Worm (Caenorhabditis elegans) whole organism, L2 larva: Measurements from ENCODE around the gene str-3.

Source experiments
- C34F6.9 ChIP-seq: fragments of 150-350 bp; optimal IDR thresholded peaks from 2 replicates; lab custom pipeline; 2014; ENCODE audit warnings: missing biosample characterization, missing genetic modification characterization
- F13H6.1 ChIP-seq: sonication (generic microtip); optimal IDR thresholded peaks from 2 replicates; lab custom pipeline; 2016; ENCODE audit warnings: missing genetic modification characterization, missing compliant biosample characterization
- R02D3.7 ChIP-seq: fragments of 150-350 bp; optimal IDR thresholded peaks from 2 replicates; lab custom pipeline; 2014; ENCODE audit warnings: missing biosample characterization, missing genetic modification characterization
- ZK546.5 ChIP-seq: sonication (generic microtip); optimal IDR thresholded peaks from 2 replicates; lab custom pipeline; 2017; ENCODE audit warnings: missing biosample characterization, missing genetic modification characterization
- alr-1 ChIP-seq: fragments of 150-350 bp; optimal IDR thresholded peaks from 2 replicates; lab custom pipeline; 2014; ENCODE audit warnings: missing biosample characterization, missing genetic modification characterization
- aly-2 ChIP-seq: fragments of 150-350 bp; optimal IDR thresholded peaks from 2 replicates; lab custom pipeline; 2014; ENCODE audit warnings: missing biosample characterization, missing genetic modification characterization
- ama-1 ChIP-seq: fragments of 150-350 bp; optimal IDR thresholded peaks from 2 replicates; lab custom pipeline; 2018; ENCODE audit warnings: inconsistent platforms
- ceh-16 ChIP-seq: fragments of 150-350 bp; optimal IDR thresholded peaks from 2 replicates; lab custom pipeline; 2014; ENCODE audit warnings: missing biosample characterization, missing genetic modification characterization
- crh-2 ChIP-seq: sonication (generic microtip); optimal IDR thresholded peaks from 2 replicates; lab custom pipeline; 2017; ENCODE audit warnings: missing biosample characterization, missing genetic modification characterization
- dmd-4 ChIP-seq: sonication (generic microtip); optimal IDR thresholded peaks from 2 replicates; lab custom pipeline; 2017; ENCODE audit warnings: missing biosample characterization, missing genetic modification characterization
- egl-27 ChIP-seq: sonication (generic microtip); optimal IDR thresholded peaks from 3 replicates; lab custom pipeline; 2017; ENCODE audit warnings: missing biosample characterization, missing genetic modification reagents, missing genetic modification characterization
- elt-1 ChIP-seq: fragments of 150-350 bp; optimal IDR thresholded peaks from 2 replicates; lab custom pipeline; 2014; ENCODE audit warnings: missing biosample characterization, missing genetic modification characterization
- elt-3 ChIP-seq: sonication (generic microtip); optimal IDR thresholded peaks from 2 replicates; lab custom pipeline; 2017; ENCODE audit warnings: missing biosample characterization, missing genetic modification characterization
- fos-1 ChIP-seq: fragments of 150-350 bp; optimal IDR thresholded peaks from 2 replicates; lab custom pipeline; 2014; ENCODE audit warnings: missing biosample characterization, missing genetic modification characterization
- gmeb-1 ChIP-seq: fragments of 150-350 bp; optimal IDR thresholded peaks from 2 replicates; lab custom pipeline; 2014; ENCODE audit warnings: missing biosample characterization, missing genetic modification characterization
- lin-13 ChIP-seq: fragments of 150-350 bp; optimal IDR thresholded peaks from 2 replicates; lab custom pipeline; 2014; ENCODE audit warnings: missing biosample characterization, missing genetic modification reagents, missing genetic modification characterization
- lsy-2 ChIP-seq, 2 experiments: fragments of 150-350 bp in 1 of 2; sonication (generic microtip) in 1 of 2; optimal IDR thresholded peaks; 2 replicates each; lab custom pipeline; 2014 to 2017; ENCODE audit warnings: missing biosample characterization in 2 of 2, missing genetic modification characterization in 2 of 2
- mab-5 ChIP-seq: fragments of 150-350 bp; optimal IDR thresholded peaks from 2 replicates; lab custom pipeline; 2014; ENCODE audit warnings: missing biosample characterization, missing genetic modification characterization
- mbf-1 ChIP-seq: sonication (generic microtip); optimal IDR thresholded peaks from 2 replicates; lab custom pipeline; 2017; ENCODE audit warnings: missing biosample characterization, missing genetic modification characterization
- mdl-1 ChIP-seq, 2 experiments: fragments of 150-350 bp in 1 of 2; sonication (generic microtip) in 1 of 2; optimal IDR thresholded peaks; 2 replicates each; lab custom pipeline; 2017; ENCODE audit warnings: missing biosample characterization in 2 of 2, missing genetic modification characterization in 2 of 2
- nhr-11 ChIP-seq: fragments of 150-350 bp; optimal IDR thresholded peaks from 2 replicates; lab custom pipeline; 2014; ENCODE audit warnings: missing biosample characterization, missing genetic modification characterization
- nhr-12 ChIP-seq: fragments of 150-350 bp; optimal IDR thresholded peaks from 2 replicates; lab custom pipeline; 2014; ENCODE audit warnings: missing biosample characterization, missing genetic modification characterization
- nhr-129 ChIP-seq: fragments of 150-350 bp; optimal IDR thresholded peaks from 2 replicates; lab custom pipeline; 2014; ENCODE audit warnings: missing biosample characterization, missing genetic modification characterization
- nhr-21 ChIP-seq: fragments of 150-350 bp; optimal IDR thresholded peaks from 2 replicates; lab custom pipeline; 2014; ENCODE audit warnings: missing biosample characterization, missing genetic modification characterization
- nhr-23 ChIP-seq: fragments of 150-350 bp; optimal IDR thresholded peaks from 2 replicates; lab custom pipeline; 2014; ENCODE audit warnings: missing biosample characterization, missing genetic modification reagents, missing genetic modification characterization
- nhr-237 ChIP-seq: fragments of 150-350 bp; optimal IDR thresholded peaks from 2 replicates; lab custom pipeline; 2014; ENCODE audit warnings: missing biosample characterization, missing genetic modification characterization
- nhr-25 ChIP-seq: fragments of 150-350 bp; sonication (generic microtip); optimal IDR thresholded peaks from 3 replicates; lab custom pipeline; 2014; ENCODE audit warnings: missing biosample characterization, missing genetic modification characterization
- nhr-6 ChIP-seq: fragments of 150-350 bp; optimal IDR thresholded peaks from 2 replicates; lab custom pipeline; 2014; ENCODE audit warnings: missing biosample characterization, missing genetic modification characterization
- peb-1 ChIP-seq: fragments of 150-350 bp; optimal IDR thresholded peaks from 2 replicates; lab custom pipeline; 2014; ENCODE audit warnings: missing biosample characterization, missing genetic modification characterization
- sem-4 ChIP-seq: fragments of 150-350 bp; optimal IDR thresholded peaks from 2 replicates; lab custom pipeline; 2014; ENCODE audit warnings: missing biosample characterization, missing genetic modification reagents, missing genetic modification characterization
- skn-1 ChIP-seq: sonication (generic microtip); optimal IDR thresholded peaks from 2 replicates; lab custom pipeline; 2017; ENCODE audit warnings: missing biosample characterization, missing genetic modification characterization
- sma-9 ChIP-seq, 2 experiments: fragments of 150-350 bp in 1 of 2; sonication (generic microtip) in 1 of 2; optimal IDR thresholded peaks; 2 replicates each; lab custom pipeline; 2014 to 2016; ENCODE audit warnings: missing genetic modification characterization in 2 of 2, mild to moderate bottlenecking in 1 of 2, missing biosample characterization in 1 of 2, missing compliant biosample characterization in 1 of 2, missing genetic modification reagents in 1 of 2, moderate library complexity in 1 of 2
- unc-62 ChIP-seq: fragments of 150-350 bp; optimal IDR thresholded peaks from 2 replicates; lab custom pipeline; 2014; ENCODE audit warnings: missing biosample characterization, missing genetic modification reagents, missing genetic modification characterization
- zag-1 ChIP-seq: fragments of 150-350 bp; optimal IDR thresholded peaks from 2 replicates; lab custom pipeline; 2014; ENCODE audit warnings: missing biosample characterization, missing genetic modification characterization
- ztf-1 ChIP-seq: fragments of 200-800 bp; sonication (Bioruptor generic); conservative IDR thresholded peaks from 2 replicates; pipeline ENCODE4 v1.3.6; 2022; ENCODE audit warnings: missing genetic modification characterization, missing compliant biosample characterization
- ztf-4 ChIP-seq: fragments of 150-350 bp; optimal IDR thresholded peaks from 2 replicates; lab custom pipeline; 2014; ENCODE audit warnings: missing biosample characterization, missing genetic modification characterization

The str-3 gene

DNA sequence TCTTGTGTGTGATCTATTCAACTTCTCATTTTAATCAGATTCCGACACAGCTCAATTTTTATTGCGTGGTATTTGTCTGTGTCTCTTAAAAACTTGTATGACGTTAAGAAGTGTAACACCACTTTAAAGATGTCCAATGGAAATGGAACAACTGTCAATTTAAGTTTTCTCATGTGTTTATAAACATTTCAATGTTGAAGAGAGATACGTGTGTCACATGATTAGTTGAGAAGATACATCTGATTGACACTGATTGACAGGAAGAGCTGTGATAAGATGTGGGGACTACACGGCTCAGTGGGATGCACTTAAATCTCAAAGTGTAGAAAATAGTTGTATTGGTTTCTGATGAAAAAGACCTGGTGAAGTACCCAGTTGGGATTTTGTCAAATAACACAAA is 31.9 kb downstream of the str-3 start (continued):
- TF ChIP-seq egl-27 (no peak), mdl-1 (tag; optimal IDR thresholded peaks at IDR 0.05; lab: Kevin White, UChicago) (no peak), elt-1 (no peak), crh-2 (tag; lab: Kevin White, UChicago) (no peak), F13H6.1 (tag; lab: Kevin White, UChicago) (peak; percentile 84), fos-1 (no peak), alr-1 (tag; lab: Kevin White, UChicago) (no peak), nhr-6 (tag; lab: Kevin White, UChicago) (peak; percentile 67), nhr-21 (tag; lab: Kevin White, UChicago) (no peak), sma-9 (GFP tag; optimal IDR thresholded peaks at IDR 0.05; lab: Kevin White, UChicago) (peak; percentile 72), sma-9 (tag; optimal IDR thresholded peaks at IDR 0.05; lab: Kevin White, UChicago) (no peak), zag-1 (tag; lab: Kevin White, UChicago) (no peak), lin-13 (GFP tag; lab: Kevin White, UChicago) (no peak)

DNA sequence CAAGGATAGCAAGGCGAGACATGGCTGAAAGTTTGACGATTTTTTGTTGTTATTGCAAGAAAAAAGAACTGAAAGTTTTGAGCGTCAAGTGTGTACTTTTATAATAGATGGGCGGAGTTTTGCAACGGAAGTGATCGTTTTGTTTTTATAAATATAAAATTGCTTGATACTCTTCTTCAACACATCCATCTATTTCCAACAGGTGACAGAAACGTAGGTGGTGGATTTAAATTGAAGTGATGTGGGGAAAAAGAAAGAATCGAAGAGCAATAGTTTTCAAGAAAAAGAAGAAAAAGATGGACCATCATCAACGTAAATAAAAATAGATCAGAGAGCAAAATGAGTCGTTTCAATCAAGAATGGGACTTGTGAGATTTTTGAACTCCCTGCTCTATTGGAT is 33.2 kb downstream of the str-3 start, which contains the start of gene ttr-17:
Gene ttr-17 (minus strand): TSS at position 24 of the 400 bp plus-strand sequence.
- TF ChIP-seq aly-2 = no peak
- no peak for TF ChIP-seq nhr-11 (tag; lab: Kevin White, UChicago)
- TF ChIP-seq ztf-1 (GFP tag; lab: Robert Waterston, UW) = no peak
- TF ChIP-seq dmd-4 = no peak
- no peak for TF ChIP-seq nhr-23 (tag; lab: Kevin White, UChicago)
- no peak for TF ChIP-seq nhr-6 (tag; lab: Kevin White, UChicago)
- TF ChIP-seq crh-2 (tag; lab: Kevin White, UChicago) = no peak
- TF ChIP-seq nhr-12 = no peak
- TF ChIP-seq nhr-21 (tag; lab: Kevin White, UChicago) = no peak
- no peak for TF ChIP-seq nhr-129 (tag; lab: Kevin White, UChicago)
- TF ChIP-seq ZK546.5 (tag; lab: Kevin White, UChicago) = no peak
- no peak for TF ChIP-seq peb-1 (tag; lab: Kevin White, UChicago)
- peak; percentile 7 for TF ChIP-seq C34F6.9
- peak; percentile 54 for TF ChIP-seq F13H6.1 (tag; lab: Kevin White, UChicago)
- no peak for TF ChIP-seq fos-1
- TF ChIP-seq mdl-1 (tag; optimal IDR thresholded peaks at IDR 0.05; lab: Kevin White, UChicago) = no peak
- TF ChIP-seq skn-1 (tag; lab: Kevin White, UChicago) = no peak
- TF ChIP-seq ztf-4 (tag; lab: Kevin White, UChicago) = no peak
- no peak for TF ChIP-seq sem-4
- no peak for TF ChIP-seq gmeb-1 (tag; lab: Kevin White, UChicago)
- TF ChIP-seq ama-1 (lab: Kevin White, UChicago) = peak; percentile 54
- TF ChIP-seq sma-9 (GFP tag; optimal IDR thresholded peaks at IDR 0.05; lab: Kevin White, UChicago) = peak; percentile 50
- no peak for TF ChIP-seq sma-9 (tag; optimal IDR thresholded peaks at IDR 0.05; lab: Kevin White, UChicago)
- peak in 1 of 2 experiments; percentile 43 for TF ChIP-seq lsy-2 (tag; optimal IDR thresholded peaks at IDR 0.05; lab: Kevin White, UChicago)
- no peak for TF ChIP-seq mab-5
- no peak for TF ChIP-seq unc-62 (GFP tag; lab: Kevin White, UChicago)
- no peak for TF ChIP-seq nhr-237 (tag; lab: Kevin White, UChicago)
- no peak for TF ChIP-seq R02D3.7 (tag; lab: Kevin White, UChicago)
- no peak for TF ChIP-seq ceh-16 (tag; lab: Kevin White, UChicago)

DNA sequence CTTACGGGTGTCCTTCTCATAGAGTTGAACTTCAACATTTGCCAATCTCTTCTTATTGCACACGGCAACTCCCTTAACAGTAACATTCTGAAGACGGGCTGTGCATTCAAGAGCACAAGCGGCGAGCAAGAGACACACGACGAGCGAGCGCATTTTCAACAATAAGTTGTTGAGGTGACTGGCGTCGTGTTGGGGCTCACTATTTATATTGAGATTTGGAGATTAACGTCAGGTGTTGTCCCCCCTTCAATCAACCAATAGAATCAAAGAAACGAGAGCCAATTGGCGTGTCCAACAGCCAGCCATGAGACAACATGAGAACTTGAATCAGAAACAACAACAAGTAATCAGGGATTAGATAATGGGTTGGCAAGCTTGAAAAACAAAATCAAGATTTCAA is 36.2 kb downstream of the str-3 start, which contains the start of gene ttr-16:
Gene ttr-16 (minus strand): TSS at position 176 of the 400 bp plus-strand sequence.
- peak; percentile 32 for TF ChIP-seq sma-9 (GFP tag; optimal IDR thresholded peaks at IDR 0.05; lab: Kevin White, UChicago)
- TF ChIP-seq sma-9 (tag; optimal IDR thresholded peaks at IDR 0.05; lab: Kevin White, UChicago) = no peak
- no peak for TF ChIP-seq dmd-4
- TF ChIP-seq C34F6.9 = peak; percentile 20
- TF ChIP-seq nhr-129 (tag; lab: Kevin White, UChicago) = peak; percentile 64
- no peak for TF ChIP-seq R02D3.7 (tag; lab: Kevin White, UChicago)
- no peak for TF ChIP-seq mbf-1
- TF ChIP-seq elt-3 (tag; lab: Kevin White, UChicago) = no peak
- TF ChIP-seq ama-1 (lab: Kevin White, UChicago) = peak; percentile 86
- no peak for TF ChIP-seq nhr-25 (tag; lab: Kevin White, UChicago)
- TF ChIP-seq F13H6.1 (tag; lab: Kevin White, UChicago) = peak; percentile 20
- no peak for TF ChIP-seq nhr-21 (tag; lab: Kevin White, UChicago)
- peak in 1 of 2 experiments; percentile 49 for TF ChIP-seq lsy-2 (tag; optimal IDR thresholded peaks at IDR 0.05; lab: Kevin White, UChicago)
